Fruit fly (Drosophila melanogaster) whole organism, prepupa: Measurements from ENCODE around the gene ATPsynB.

ENCODE experiments used
- CG16779 ChIP-seq: fragments of 200-800 bp; sonication (Bioruptor generic); optimal IDR thresholded peaks from 3 replicates; lab custom pipeline; 2017; ENCODE audit warnings: missing biosample characterization, mild to moderate bottlenecking, missing genetic modification characterization
- CG3919 ChIP-seq: fragments of 200-800 bp; sonication (Bioruptor generic); optimal IDR thresholded peaks from 3 replicates; lab custom pipeline; 2016; ENCODE audit warnings: missing biosample characterization, missing genetic modification characterization
- CG6163 ChIP-seq: fragments of 200-800 bp; sonication (Bioruptor generic); IDR thresholded peaks from 3 replicates; pipeline ENCODE4 v1.3.6; 2022; ENCODE audit warnings: missing biosample characterization, missing genetic modification characterization
- CG8632 ChIP-seq: fragments of 200-800 bp; sonication (Bioruptor generic); optimal IDR thresholded peaks from 3 replicates; lab custom pipeline; 2016; ENCODE audit warnings: missing biosample characterization, missing genetic modification characterization
- CG9139 ChIP-seq: fragments of 200-800 bp; sonication (Bioruptor generic); optimal IDR thresholded peaks from 3 replicates; lab custom pipeline; 2017; ENCODE audit warnings: missing biosample characterization, mild to moderate bottlenecking, missing genetic modification characterization
- Ets21C ChIP-seq: fragments of 200-800 bp; sonication (Bioruptor generic); optimal IDR thresholded peaks from 3 replicates; lab custom pipeline; 2016; ENCODE audit warnings: missing biosample characterization, missing genetic modification characterization
- Gug ChIP-seq: fragments of 200-800 bp; sonication (Bioruptor generic); IDR thresholded peaks from 2 replicates; pipeline ENCODE4 v1.3.6; 2022; ENCODE audit warnings: missing biosample characterization, missing genetic modification characterization
- Hr38 ChIP-seq: sonication (Bioruptor generic); optimal IDR thresholded peaks from 2 replicates; lab custom pipeline; 2016; ENCODE audit warnings: missing biosample characterization, missing genetic modification characterization
- Lpt ChIP-seq: fragments of 200-800 bp; sonication (Bioruptor generic); optimal IDR thresholded peaks from 3 replicates; lab custom pipeline; 2016; ENCODE audit warnings: missing biosample characterization, missing genetic modification characterization
- eg ChIP-seq: fragments of 200-800 bp; sonication (Bioruptor generic); IDR thresholded peaks from 3 replicates; pipeline ENCODE4 v1.3.6; 2022; ENCODE audit warnings: missing biosample characterization, missing genetic modification characterization
- net ChIP-seq: fragments of 200-800 bp; sonication (Bioruptor generic); optimal IDR thresholded peaks from 3 replicates; lab custom pipeline; 2016; ENCODE audit warnings: missing biosample characterization, missing genetic modification characterization
- ss ChIP-seq, 2 experiments: fragments of 200-800 bp; sonication (Bioruptor generic); optimal IDR thresholded peaks; 2 replicates in 1 of 2; 3 replicates in 1 of 2; lab custom pipeline; 2017 to 2018; ENCODE audit warnings: mild to moderate bottlenecking in 2 of 2, missing biosample characterization in 2 of 2, missing genetic modification characterization in 2 of 2, moderate library complexity in 1 of 2

- no peak for TF ChIP-seq Hr38
- no peak for TF ChIP-seq net
- no peak for TF ChIP-seq CG3919 (GFP tag; lab: Kevin White, UChicago)
- no peak for TF ChIP-seq CG6163
- TF ChIP-seq CG9139 (GFP tag; lab: Kevin White, UChicago): no peak
- no peak for TF ChIP-seq ss (GFP tag; optimal IDR thresholded peaks at IDR 0.05; lab: Kevin White, UChicago)
- TF ChIP-seq CG8632 (GFP tag; lab: Kevin White, UChicago): no peak
- TF ChIP-seq CG16779 (tag; lab: Kevin White, UChicago): no peak
- no peak for TF ChIP-seq Ets21C (GFP tag; lab: Kevin White, UChicago)
- TF ChIP-seq Gug (GFP tag; lab: Robert Waterston, UW): no peak
- TF ChIP-seq eg: no peak
- no peak for TF ChIP-seq Lpt
These were observed 38.6 kb downstream of the ATPsynB start for dm6 chr3L:9768385-9768784.
